Worm (Caenorhabditis elegans): ENCODE results near the gene pkc-3.

pkc-3 gene

ce11 chrII:5389831-5390323, 10.1 kb downstream of the pkc-3 start, which contains the start of gene ndx-6 (continued):
- TF ChIP-seq dve-1 (tag; optimal IDR thresholded peaks at IDR 0.05) (peak; percentile 40), ceh-24 (tag; optimal IDR thresholded peaks at IDR 0.05) (no peak), ceh-48 (tag; optimal IDR thresholded peaks at IDR 0.05) (peak; percentile 46), syd-9 (tag; optimal IDR thresholded peaks at IDR 0.05) (no peak), K02D7.2 (tag; optimal IDR thresholded peaks at IDR 0.05) (no peak), sox-4 (tag; optimal IDR thresholded peaks at IDR 0.05) (no peak), pha-4 (tag; optimal IDR thresholded peaks at IDR 0.05) (no peak), mec-3 (tag; optimal IDR thresholded peaks at IDR 0.05; ENCODE audit: borderline replicate concordance) (no peak), npax-4 (tag; optimal IDR thresholded peaks at IDR 0.05) (no peak), K09A11.1 (tag; optimal IDR thresholded peaks at IDR 0.05; ENCODE audit: insufficient read depth) (no peak), ceh-22 (tag; optimal IDR thresholded peaks at IDR 0.05) (no peak), nhr-232 (tag; optimal IDR thresholded peaks at IDR 0.05) (no peak), eyg-1 (tag; optimal IDR thresholded peaks at IDR 0.05) (no peak), F13H6.1 (tag; optimal IDR thresholded peaks at IDR 0.05) (no peak), ceh-45 (GFP tag; IDR thresholded peaks at IDR 0.05) (no peak), ceh-14 (tag; optimal IDR thresholded peaks at IDR 0.05) (no peak), ets-4 (tag; optimal IDR thresholded peaks at IDR 0.05) (peak; percentile 16), gmeb-2 (tag; optimal IDR thresholded peaks at IDR 0.05) (no peak), ceh-2 (tag; optimal IDR thresholded peaks at IDR 0.05) (no peak), elt-2 (tag; optimal IDR thresholded peaks at IDR 0.05) (peak; percentile 91), ceh-30 (tag; optimal IDR thresholded peaks at IDR 0.05) (no peak), pat-9 (tag; optimal IDR thresholded peaks at IDR 0.05) (peak; percentile 42), lim-6 (tag; optimal IDR thresholded peaks at IDR 0.05) (no peak), pha-2 (tag; optimal IDR thresholded peaks at IDR 0.05) (no peak), hlh-30 (tag; optimal IDR thresholded peaks at IDR 0.05; ENCODE audit: insufficient read depth) (no peak), unc-86 (tag; optimal IDR thresholded peaks at IDR 0.05) (peak; percentile 43), pqm-1 (tag; optimal IDR thresholded peaks at IDR 0.05) (no peak), C38D4.7 (GFP tag; optimal IDR thresholded peaks at IDR 0.05) (peak; percentile 16), nhr-11 (tag; optimal IDR thresholded peaks at IDR 0.05) (no peak)

ce11 chrII:5391447-5391846, 11.6 kb downstream of the pkc-3 start:
- TF ChIP-seq elt-2 (tag; optimal IDR thresholded peaks at IDR 0.05), result peak; percentile 2
- no peak for TF ChIP-seq ceh-31 (tag; optimal IDR thresholded peaks at IDR 0.05)

ce11 chrII:5393090-5393489, 13.3 kb downstream of the pkc-3 start, which contains the start of gene brap-2:
Gene brap-2 (minus strand): TSS chrII:5393190.
- TF ChIP-seq ceh-45 (GFP tag; IDR thresholded peaks at IDR 0.05), result no peak
- TF ChIP-seq nhr-11 (tag; optimal IDR thresholded peaks at IDR 0.05), result no peak
- no peak for TF ChIP-seq ceh-18 (tag; optimal IDR thresholded peaks at IDR 0.05)
- no peak for TF ChIP-seq ceh-48 (tag; optimal IDR thresholded peaks at IDR 0.05)
- no peak for TF ChIP-seq tbx-7 (tag; optimal IDR thresholded peaks at IDR 0.05)
- no peak for TF ChIP-seq ref-2 (tag; optimal IDR thresholded peaks at IDR 0.05)
- TF ChIP-seq che-1 (tag; optimal IDR thresholded peaks at IDR 0.05), result no peak
- TF ChIP-seq dve-1 (tag; optimal IDR thresholded peaks at IDR 0.05), result no peak

ce11 chrII:5395594-5395993, 15.8 kb downstream of the pkc-3 start, which contains the start of gene pink-1:
Gene pink-1 (minus strand): TSS chrII:5395694.
- no peak for TF ChIP-seq fkh-6 (tag; optimal IDR thresholded peaks at IDR 0.05)

- TF ChIP-seq gmeb-2 (tag; optimal IDR thresholded peaks at IDR 0.05) (no peak), che-1 (tag; optimal IDR thresholded peaks at IDR 0.05) (no peak), Y22D7AL.16 (tag; optimal IDR thresholded peaks at IDR 0.05) (no peak), hlh-13 (GFP tag; optimal IDR thresholded peaks at IDR 0.05) (no peak), ama-1 (optimal IDR thresholded peaks at IDR 0.05) (no peak), ref-2 (tag; optimal IDR thresholded peaks at IDR 0.05) (no peak), mec-3 (tag; optimal IDR thresholded peaks at IDR 0.05; ENCODE audit: borderline replicate concordance) (no peak)
Observed at ce11 chrII:5398779-5399178, 19.0 kb downstream of the pkc-3 start, which contains the start of gene fbxl-3. Gene fbxl-3 (minus strand): TSS chrII:5398902.

Measured in whole organism, late embryonic.